Fruit fly (Drosophila melanogaster) whole organism, embryonic: ENCODE data around the gene ClpX.

Experiments used
- B-H2 ChIP-seq: fragments of 200-800 bp; sonication (Bioruptor generic); optimal IDR thresholded peaks from 2 replicates; lab custom pipeline; 2018; ENCODE audit warnings: missing biosample characterization, mild to moderate bottlenecking, missing genetic modification characterization
- Bteb2 ChIP-seq: fragments of 200-800 bp; sonication (Bioruptor generic); optimal IDR thresholded peaks from 2 replicates; lab custom pipeline; 2016; ENCODE audit warnings: missing biosample characterization, missing genetic modification characterization
- CG10654 ChIP-seq: fragments of 200-800 bp; sonication (Bioruptor generic); optimal IDR thresholded peaks from 2 replicates; lab custom pipeline; 2016; ENCODE audit warnings: missing biosample characterization, missing genetic modification characterization
- CG11456 ChIP-seq: fragments of 200-800 bp; sonication (Bioruptor generic); IDR thresholded peaks from 3 replicates; pipeline ENCODE4 v1.3.6; 2022; ENCODE audit warnings: missing biosample characterization, missing genetic modification characterization
- CG12155 ChIP-seq: fragments of 200-800 bp; sonication (Bioruptor generic); optimal IDR thresholded peaks from 3 replicates; lab custom pipeline; 2016; ENCODE audit warnings: missing biosample characterization, missing genetic modification characterization
- CG13296 ChIP-seq: fragments of 200-800 bp; sonication (Bioruptor generic); optimal IDR thresholded peaks from 3 replicates; lab custom pipeline; 2018; ENCODE audit warnings: missing biosample characterization, mild to moderate bottlenecking, missing genetic modification characterization
- CG14050 ChIP-seq: fragments of 200-800 bp; sonication (Bioruptor generic); IDR thresholded peaks from 3 replicates; pipeline ENCODE4 v1.3.6; 2022; ENCODE audit warnings: missing biosample characterization, missing genetic modification characterization
- CG14667 ChIP-seq: fragments of 200-800 bp; sonication (Bioruptor generic); IDR thresholded peaks from 2 replicates; pipeline ENCODE4 v1.3.6; 2022; ENCODE audit warnings: missing biosample characterization, missing genetic modification characterization
- CG14710 ChIP-seq: fragments of 200-800 bp; sonication (Bioruptor generic); optimal IDR thresholded peaks from 3 replicates; lab custom pipeline; 2019; ENCODE audit warnings: missing biosample characterization, mild to moderate bottlenecking, missing genetic modification characterization, moderate library complexity
- CG15011 ChIP-seq: fragments of 200-800 bp; sonication (Bioruptor generic); optimal IDR thresholded peaks from 3 replicates; lab custom pipeline; 2018; ENCODE audit warnings: missing biosample characterization, mild to moderate bottlenecking, missing genetic modification characterization
- CG1602 ChIP-seq: fragments of 200-800 bp; sonication (Bioruptor generic); optimal IDR thresholded peaks from 3 replicates; lab custom pipeline; 2016; ENCODE audit warnings: missing biosample characterization, missing genetic modification characterization
- CG17186 ChIP-seq: fragments of 200-800 bp; sonication (Bioruptor generic); optimal IDR thresholded peaks from 3 replicates; lab custom pipeline; 2017; ENCODE audit warnings: missing biosample characterization, missing genetic modification reagents, missing genetic modification characterization
- CG17359 ChIP-seq: fragments of 200-800 bp; sonication (Bioruptor generic); optimal IDR thresholded peaks from 3 replicates; lab custom pipeline; 2018; ENCODE audit warnings: missing biosample characterization, mild to moderate bottlenecking, missing genetic modification characterization, moderate library complexity
- CG2116 ChIP-seq: fragments of 200-800 bp; sonication (Bioruptor generic); optimal IDR thresholded peaks from 3 replicates; lab custom pipeline; 2018; ENCODE audit warnings: missing biosample characterization, mild to moderate bottlenecking, missing genetic modification characterization
- CG3163 ChIP-seq: fragments of 200-800 bp; sonication (Bioruptor generic); optimal IDR thresholded peaks from 3 replicates; lab custom pipeline; 2016; ENCODE audit warnings: missing biosample characterization, missing genetic modification characterization
- CG4360 ChIP-seq: fragments of 200-800 bp; sonication (Bioruptor generic); IDR thresholded peaks from 2 replicates; pipeline ENCODE4 v1.3.6; 2022; ENCODE audit warnings: missing biosample characterization, missing genetic modification characterization
- CG5245 ChIP-seq: fragments of 200-800 bp; sonication (Bioruptor generic); optimal IDR thresholded peaks from 3 replicates; lab custom pipeline; 2016; ENCODE audit warnings: missing biosample characterization, missing genetic modification characterization
- CG6765 ChIP-seq: fragments of 200-800 bp; sonication (Bioruptor generic); optimal IDR thresholded peaks from 3 replicates; lab custom pipeline; 2017; ENCODE audit warnings: missing biosample characterization, mild to moderate bottlenecking, missing genetic modification characterization
- CG7839 ChIP-seq: fragments of 200-800 bp; sonication (Bioruptor generic); optimal IDR thresholded peaks from 3 replicates; lab custom pipeline; 2018; ENCODE audit warnings: missing biosample characterization, mild to moderate bottlenecking, missing genetic modification characterization, moderate library complexity
- CG8359 ChIP-seq: fragments of 200-800 bp; sonication (Bioruptor generic); optimal IDR thresholded peaks from 2 replicates; lab custom pipeline; 2017; ENCODE audit warnings: missing biosample characterization, mild to moderate bottlenecking, missing genetic modification characterization, borderline replicate concordance
- ERR ChIP-seq: fragments of 200-800 bp; sonication (Bioruptor generic); optimal IDR thresholded peaks from 2 replicates; lab custom pipeline; 2016; ENCODE audit warnings: missing biosample characterization, missing genetic modification characterization
- Ets65A ChIP-seq: fragments of 200-800 bp; sonication (Bioruptor generic); peaks from one replicate; lab custom pipeline; 2016; ENCODE audit warnings: missing biosample characterization, missing genetic modification characterization
- HLH4C ChIP-seq: fragments of 200-800 bp; sonication (Bioruptor generic); IDR thresholded peaks from 3 replicates; pipeline ENCODE4 v1.3.6; 2022; ENCODE audit warnings: missing biosample characterization, missing genetic modification characterization; ENCODE audit not compliant: partially characterized antibody
- HLHmδ ChIP-seq: fragments of 200-800 bp; sonication (Bioruptor generic); optimal IDR thresholded peaks from 2 replicates; lab custom pipeline; 2018; ENCODE audit warnings: missing biosample characterization, mild to moderate bottlenecking, missing genetic modification characterization, moderate library complexity
- HmgD ChIP-seq: fragments of 200-800 bp; sonication (Bioruptor generic); optimal IDR thresholded peaks from 3 replicates; lab custom pipeline; 2016; ENCODE audit warnings: missing biosample characterization, missing genetic modification characterization
- Hmx ChIP-seq: fragments of 200-800 bp; sonication (Bioruptor generic); optimal IDR thresholded peaks from 2 replicates; lab custom pipeline; 2016; ENCODE audit warnings: missing biosample characterization, missing genetic modification characterization
- Lim3 ChIP-seq: fragments of 200-800 bp; sonication (Bioruptor generic); IDR thresholded peaks from 2 replicates; pipeline ENCODE4 v1.3.6; 2022; ENCODE audit warnings: missing biosample characterization, missing genetic modification characterization
- MESR4 ChIP-seq: fragments of 200-800 bp; sonication (Bioruptor generic); optimal IDR thresholded peaks from 2 replicates; lab custom pipeline; 2018; ENCODE audit warnings: missing biosample characterization, mild to moderate bottlenecking, missing genetic modification characterization, moderate library complexity
- MTF-1 ChIP-seq: fragments of 200-800 bp; sonication (Bioruptor generic); optimal IDR thresholded peaks from 2 replicates; lab custom pipeline; 2018; ENCODE audit warnings: missing biosample characterization, mild to moderate bottlenecking, missing genetic modification characterization, borderline replicate concordance
- Max ChIP-seq: fragments of 200-800 bp; sonication (Bioruptor generic); optimal IDR thresholded peaks from 2 replicates; lab custom pipeline; 2016; ENCODE audit warnings: missing biosample characterization, mild to moderate bottlenecking, missing genetic modification characterization
- Mes4 ChIP-seq: fragments of 200-800 bp; sonication (Bioruptor generic); optimal IDR thresholded peaks from 2 replicates; lab custom pipeline; 2016; ENCODE audit warnings: missing biosample characterization, missing genetic modification characterization
- NC2β ChIP-seq: fragments of 200-800 bp; sonication (Bioruptor generic); optimal IDR thresholded peaks from 2 replicates; lab custom pipeline; 2016; ENCODE audit warnings: missing biosample characterization, missing genetic modification characterization
- Ptx1 ChIP-seq: fragments of 200-800 bp; sonication (Bioruptor generic); IDR thresholded peaks from 2 replicates; pipeline ENCODE4 v1.3.6; 2022; ENCODE audit warnings: missing biosample characterization, missing genetic modification characterization
- Ravus ChIP-seq: fragments of 200-800 bp; sonication (Bioruptor generic); IDR thresholded peaks from 2 replicates; pipeline ENCODE4 v1.3.6; 2022; ENCODE audit warnings: missing biosample characterization, missing genetic modification characterization
- Scr ChIP-seq: fragments of 200-800 bp; sonication (Bioruptor generic); IDR thresholded peaks from 2 replicates; pipeline ENCODE4 v1.3.6; 2022; ENCODE audit warnings: missing biosample characterization, missing genetic modification characterization; ENCODE audit not compliant: partially characterized antibody
- Six4 ChIP-seq: fragments of 200-800 bp; sonication (Bioruptor generic); optimal IDR thresholded peaks from 2 replicates; lab custom pipeline; 2016; ENCODE audit warnings: missing biosample characterization, missing genetic modification characterization
- Ssrp ChIP-seq: fragments of 200-800 bp; sonication (Bioruptor generic); optimal IDR thresholded peaks from 2 replicates; lab custom pipeline; 2018; ENCODE audit warnings: missing biosample characterization, mild to moderate bottlenecking, missing genetic modification characterization, moderate library complexity
- ase ChIP-seq: fragments of 200-800 bp; sonication (Bioruptor generic); IDR thresholded peaks from 3 replicates; pipeline ENCODE4 v1.3.6; 2022; ENCODE audit warnings: missing biosample characterization, missing genetic modification characterization
- ato ChIP-seq: fragments of 200-800 bp; sonication (Bioruptor generic); IDR thresholded peaks from 2 replicates; pipeline ENCODE4 v1.3.6; 2022; ENCODE audit warnings: missing biosample characterization, missing genetic modification characterization; ENCODE audit not compliant: partially characterized antibody
- emc ChIP-seq: fragments of 200-800 bp; sonication (Bioruptor generic); optimal IDR thresholded peaks from 2 replicates; lab custom pipeline; 2016; ENCODE audit warnings: missing biosample characterization, missing genetic modification characterization
- gcm2 ChIP-seq: fragments of 200-800 bp; sonication (Bioruptor generic); optimal IDR thresholded peaks from 2 replicates; lab custom pipeline; 2016; ENCODE audit warnings: missing biosample characterization, missing genetic modification characterization
- gsb ChIP-seq: fragments of 200-800 bp; sonication (Bioruptor generic); IDR thresholded peaks from 2 replicates; pipeline ENCODE4 v1.3.6; 2022; ENCODE audit warnings: missing biosample characterization, missing genetic modification characterization
- h ChIP-seq: fragments of >200 bp; optimal IDR thresholded peaks from 2 replicates; lab custom pipeline; 2017
- kah ChIP-seq: fragments of 200-800 bp; sonication (Bioruptor generic); optimal IDR thresholded peaks from 2 replicates; lab custom pipeline; 2018; ENCODE audit warnings: missing biosample characterization, mild to moderate bottlenecking, missing genetic modification characterization
- knrl ChIP-seq: fragments of 200-800 bp; sonication (Bioruptor generic); IDR thresholded peaks from 3 replicates; pipeline ENCODE4 v1.3.6; 2022; ENCODE audit warnings: missing biosample characterization, missing genetic modification characterization; ENCODE audit not compliant: partially characterized antibody
- pzg ChIP-seq: fragments of 200-800 bp; sonication (Bioruptor generic); optimal IDR thresholded peaks from 3 replicates; lab custom pipeline; 2018; ENCODE audit warnings: missing biosample characterization, mild to moderate bottlenecking, missing genetic modification characterization, moderate library complexity
- rib ChIP-seq: fragments of 200-800 bp; sonication (Bioruptor generic); IDR thresholded peaks from 2 replicates; pipeline ENCODE4 v1.3.6; 2022; ENCODE audit warnings: missing biosample characterization, missing genetic modification characterization
- sna ChIP-seq: fragments of 200-800 bp; sonication (Bioruptor generic); IDR thresholded peaks from 2 replicates; pipeline ENCODE4 v1.3.6; 2022; ENCODE audit warnings: missing biosample characterization, missing genetic modification characterization; ENCODE audit not compliant: partially characterized antibody
- sqz ChIP-seq: fragments of 200-800 bp; sonication (Bioruptor generic); optimal IDR thresholded peaks from 3 replicates; lab custom pipeline; 2018; ENCODE audit warnings: missing biosample characterization, mild to moderate bottlenecking, missing genetic modification characterization
- twi ChIP-seq: fragments of 200-800 bp; optimal IDR thresholded peaks from 2 replicates; lab custom pipeline; 2019; ENCODE audit warnings: missing biosample characterization, mild to moderate bottlenecking, missing genetic modification characterization, moderate library complexity
- vvl ChIP-seq: fragments of 200-800 bp; sonication (Bioruptor generic); IDR thresholded peaks from 2 replicates; pipeline ENCODE4 v1.3.6; 2022; ENCODE audit warnings: missing biosample characterization, missing genetic modification characterization

ClpX gene

dm6 chr3R:19905932-19906439 is 2.5 kb upstream of the ClpX start (continued):
- TF ChIP-seq CG17186 (GFP tag; lab: Kevin White, UChicago) (peak; percentile 49), CG8359 (peak; percentile 4), emc (GFP tag; lab: Kevin White, UChicago) (peak; percentile 4), Ptx1 (peak; percentile 90), MESR4 (GFP tag; lab: Kevin White, UChicago) (peak; percentile 2), ato (GFP tag; lab: Robert Waterston, UW) (no peak), CG11456 (GFP tag; lab: Robert Waterston, UW) (peak; percentile 80), CG1602 (peak; percentile 70), ase (GFP tag; lab: Robert Waterston, UW) (peak; percentile 80), knrl (GFP tag; lab: Robert Waterston, UW) (0 out of 3 replicates have a peak, but pooled peaks have one; percentile 6), h (lab: Kevin White, UChicago) (no peak), HLH4C (no peak), vvl (GFP tag; lab: Robert Waterston, UW) (peak; percentile 89), Scr (no peak), CG5245 (GFP tag; lab: Kevin White, UChicago) (peak; percentile 55), CG10654 (GFP tag; lab: Kevin White, UChicago) (peak; percentile 28), MTF-1 (GFP tag; lab: Kevin White, UChicago) (peak; percentile 38), NC2β (GFP tag; lab: Kevin White, UChicago) (peak; percentile 48), sna (no peak), CG14050 (GFP tag; lab: Robert Waterston, UW) (peak; percentile 70), CG13296 (GFP tag; lab: Kevin White, UChicago) (peak; percentile 73), Ravus (no peak; the same call in 1 of the 2 replicates), Hmx (no peak), Mes4 (GFP tag; lab: Kevin White, UChicago) (peak; percentile 59), Ets65A (GFP tag; lab: Kevin White, UChicago) (peak; percentile 97), CG3163 (GFP tag; lab: Kevin White, UChicago) (no peak), CG17359 (tag; lab: Kevin White, UChicago) (peak; percentile 77), HmgD (GFP tag; lab: Kevin White, UChicago) (peak; percentile 27), Six4 (peak; percentile 26), CG14667 (GFP tag; lab: Robert Waterston, UW) (peak; percentile 77), CG14710 (tag; lab: Kevin White, UChicago) (peak; percentile 6), Lim3 (peak; percentile 46; the same call in 1 of the 2 replicates), HLHmδ (GFP tag; lab: Kevin White, UChicago) (peak; percentile 55), gcm2 (GFP tag; lab: Kevin White, UChicago) (peak; percentile 64), CG12155 (GFP tag; lab: Kevin White, UChicago) (peak; percentile 80), Bteb2 (GFP tag; lab: Kevin White, UChicago) (peak; percentile 68), pzg (peak; percentile 20), sqz (GFP tag; lab: Kevin White, UChicago) (peak; percentile 14), ERR (peak; percentile 81), CG2116 (GFP tag; lab: Kevin White, UChicago) (peak; percentile 36), kah (GFP tag; lab: Kevin White, UChicago) (peak; percentile 15), CG7839 (tag; lab: Kevin White, UChicago) (peak; percentile 78), CG15011 (GFP tag; lab: Kevin White, UChicago) (peak; percentile 41), Ssrp (tag; lab: Kevin White, UChicago) (peak; percentile 64), rib (peak; percentile 73), CG4360 (GFP tag; lab: Robert Waterston, UW) (no peak), CG6765 (GFP tag; lab: Kevin White, UChicago) (peak; percentile 72), twi (tag; lab: Kevin White, UChicago) (peak; percentile 20), gsb (peak; percentile 70), B-H2 (GFP tag; lab: Kevin White, UChicago) (no peak), Max (GFP tag; lab: Kevin White, UChicago) (peak; percentile 47)
